Worm (Caenorhabditis elegans) whole organism, L4 larva: Measurements from ENCODE around the gene srv-17.

ENCODE experiments used
- Y105C5A.15 ChIP-seq: fragments of 200-800 bp; sonication (Bioruptor generic); IDR thresholded peaks from 2 replicates; pipeline ENCODE4 v1.3.6; 2022; ENCODE audit warnings: missing genetic modification characterization, missing compliant biosample characterization
- Y5F2A.4 ChIP-seq: fragments of 200-800 bp; sonication (Bioruptor generic); optimal IDR thresholded peaks from 2 replicates; lab custom pipeline; 2018; ENCODE audit warnings: mild to moderate bottlenecking, missing genetic modification characterization, missing compliant biosample characterization
- aha-1 ChIP-seq: fragments of 150-350 bp; peaks from one replicate; lab custom pipeline; 2014; ENCODE audit warnings: missing biosample characterization, missing genetic modification characterization
- ama-1 ChIP-seq: fragments of 150-350 bp; optimal IDR thresholded peaks from 2 replicates; lab custom pipeline; 2014; ENCODE audit warnings: inconsistent platforms, mixed read lengths
- arid-1 ChIP-seq: fragments of 200-800 bp; sonication (Bioruptor generic); conservative IDR thresholded peaks from 2 replicates; pipeline ENCODE4 v1.3.6; 2022; ENCODE audit warnings: missing genetic modification reagents, missing genetic modification characterization, missing compliant biosample characterization
- daf-12 ChIP-seq: fragments of 150-350 bp; optimal IDR thresholded peaks from 2 replicates; lab custom pipeline; 2014; ENCODE audit warnings: missing biosample characterization, missing genetic modification reagents, missing genetic modification characterization
- daf-19 ChIP-seq: fragments of 200-800 bp; sonication (Bioruptor generic); conservative IDR thresholded peaks from 2 replicates; pipeline ENCODE4 v1.3.6; 2022; ENCODE audit warnings: missing genetic modification characterization, missing compliant biosample characterization
- daf-8 ChIP-seq: fragments of 200-800 bp; sonication (Bioruptor generic); IDR thresholded peaks from 2 replicates; pipeline ENCODE4 v1.3.6; 2022; ENCODE audit warnings: missing genetic modification characterization, missing compliant biosample characterization
- dmd-6 ChIP-seq: fragments of 200-800 bp; sonication (Bioruptor generic); IDR thresholded peaks from 2 replicates; pipeline ENCODE4 v1.3.6; 2022; ENCODE audit warnings: missing genetic modification reagents, missing genetic modification characterization, missing compliant biosample characterization
- dmd-9 ChIP-seq: fragments of 200-800 bp; sonication (Bioruptor generic); IDR thresholded peaks from 2 replicates; pipeline ENCODE4 v1.3.6; 2022; ENCODE audit warnings: missing genetic modification reagents, missing genetic modification characterization, missing compliant biosample characterization
- fkh-10 ChIP-seq: fragments of 150-350 bp; optimal IDR thresholded peaks from 2 replicates; lab custom pipeline; 2014; ENCODE audit warnings: missing biosample characterization, missing genetic modification reagents, missing genetic modification characterization
- hif-1 ChIP-seq, 2 experiments: sonication (generic microtip); optimal IDR thresholded peaks; 2 replicates each; lab custom pipeline; 2016 to 2017; ENCODE audit warnings: missing compliant biosample characterization in 2 of 2, missing genetic modification characterization in 2 of 2, missing genetic modification reagents in 2 of 2, missing genotype in 2 of 2, mild to moderate bottlenecking in 1 of 2
- hlh-30 ChIP-seq: sonication (generic microtip); optimal IDR thresholded peaks from 2 replicates; lab custom pipeline; 2017; ENCODE audit warnings: antibody characterized with exemption, mild to moderate bottlenecking, missing genetic modification characterization, missing compliant biosample characterization; ENCODE audit not compliant: insufficient read depth
- lin-15B ChIP-seq: fragments of 150-350 bp; sonication (generic microtip); optimal IDR thresholded peaks from 3 replicates; lab custom pipeline; 2014; ENCODE audit warnings: missing biosample characterization, missing genetic modification characterization
- lin-38 ChIP-seq: fragments of 200-800 bp; sonication (Bioruptor generic); IDR thresholded peaks from 2 replicates; pipeline ENCODE4 v1.3.6; 2022; ENCODE audit warnings: missing genetic modification reagents, missing genetic modification characterization, missing compliant biosample characterization
- lsy-2 ChIP-seq, 2 experiments: fragments of 150-350 bp in 1 of 2; sonication (generic microtip) in 1 of 2; optimal IDR thresholded peaks; 2 replicates each; lab custom pipeline; 2014 to 2017; ENCODE audit warnings: missing biosample characterization in 2 of 2, missing genetic modification characterization in 2 of 2
- madf-5 ChIP-seq, 2 experiments: fragments of 200-800 bp; sonication (Bioruptor generic); IDR thresholded peaks; 2 replicates each; pipeline ENCODE4 v1.3.6; 2022; ENCODE audit warnings: missing compliant biosample characterization in 2 of 2, missing genetic modification characterization in 2 of 2
- mxl-2 ChIP-seq: fragments of 200-800 bp; sonication (Bioruptor generic); conservative IDR thresholded peaks from 2 replicates; pipeline ENCODE4 v1.3.6; 2022; ENCODE audit warnings: missing genetic modification reagents, missing genetic modification characterization, missing compliant biosample characterization
- mxl-3 ChIP-seq: fragments of 200-800 bp; sonication (Bioruptor generic); optimal IDR thresholded peaks from 2 replicates; lab custom pipeline; 2018; ENCODE audit warnings: mild to moderate bottlenecking, missing genetic modification characterization, missing compliant biosample characterization
- nhr-10 ChIP-seq: fragments of 150-350 bp; optimal IDR thresholded peaks from 2 replicates; lab custom pipeline; 2014; ENCODE audit warnings: missing biosample characterization, missing genetic modification characterization
- nhr-237 ChIP-seq: sonication (generic microtip); optimal IDR thresholded peaks from 2 replicates; lab custom pipeline; 2017; ENCODE audit warnings: missing biosample characterization, missing genetic modification characterization
- nhr-28 ChIP-seq: fragments of 150-350 bp; optimal IDR thresholded peaks from 2 replicates; lab custom pipeline; 2014; ENCODE audit warnings: missing biosample characterization, missing genetic modification characterization
- nhr-42 ChIP-seq: fragments of 200-800 bp; sonication (Bioruptor generic); IDR thresholded peaks from 2 replicates; pipeline ENCODE4 v1.3.6; 2022; ENCODE audit warnings: missing genetic modification characterization, missing compliant biosample characterization
- nhr-48 ChIP-seq: sonication (generic microtip); optimal IDR thresholded peaks from 2 replicates; lab custom pipeline; 2016; ENCODE audit warnings: mild to moderate bottlenecking, missing genetic modification characterization, missing compliant biosample characterization
- nhr-6 ChIP-seq: fragments of 150-350 bp; optimal IDR thresholded peaks from 2 replicates; lab custom pipeline; 2014; ENCODE audit warnings: missing biosample characterization, missing genetic modification characterization
- nhr-76 ChIP-seq: fragments of 150-350 bp; optimal IDR thresholded peaks from 2 replicates; lab custom pipeline; 2014; ENCODE audit warnings: missing biosample characterization, missing genetic modification characterization
- php-3 ChIP-seq: fragments of 200-800 bp; sonication (Bioruptor generic); IDR thresholded peaks from 2 replicates; pipeline ENCODE4 v1.3.6; 2022; ENCODE audit warnings: missing genetic modification reagents, missing genetic modification characterization, missing compliant biosample characterization
- saeg-2 ChIP-seq: fragments of 200-800 bp; sonication (Bioruptor generic); IDR thresholded peaks from 2 replicates; pipeline ENCODE4 v1.3.6; 2022; ENCODE audit warnings: missing genetic modification reagents, missing genetic modification characterization, missing compliant biosample characterization
- sdz-12 ChIP-seq: fragments of 200-800 bp; sonication (Bioruptor generic); optimal IDR thresholded peaks from 2 replicates; lab custom pipeline; 2018; ENCODE audit warnings: mild to moderate bottlenecking, missing genetic modification characterization, missing compliant biosample characterization
- set-16 ChIP-seq: fragments of 200-800 bp; sonication (Bioruptor generic); IDR thresholded peaks from 2 replicates; pipeline ENCODE4 v1.3.6; 2022; ENCODE audit warnings: missing genetic modification reagents, missing genetic modification characterization, missing compliant biosample characterization
- unc-62 ChIP-seq, 3 experiments: fragments of 150-350 bp in 1 of 3; sonication (generic microtip); optimal IDR thresholded peaks in 2 of 3; peaks in 1 of 3; 1 replicate in 1 of 3; 2 replicates in 2 of 3; lab custom pipeline; 2014 to 2017; ENCODE audit warnings: missing biosample characterization in 3 of 3, missing genetic modification characterization in 3 of 3, missing genetic modification reagents in 3 of 3, missing genotype in 1 of 3
- zag-1 ChIP-seq: fragments of 150-350 bp; optimal IDR thresholded peaks from 2 replicates; lab custom pipeline; 2014; ENCODE audit warnings: missing biosample characterization, missing genetic modification characterization

srv-17 gene

ce11 chrIV:5867189-5867588 is 2.8 kb downstream of the srv-17 start, which contains the start of gene C06E7.88:
Gene C06E7.88 (minus strand): TSS chrIV:5867289.
- TF ChIP-seq aha-1 (tag; lab: Kevin White, UChicago): peak; percentile 25
- no peak for TF ChIP-seq zag-1 (tag; lab: Kevin White, UChicago)

ce11 chrIV:5865818-5866217 is 4.2 kb downstream of the srv-17 start, which contains the start of gene spe-27:
Gene spe-27 (minus strand): TSS chrIV:5865918.
- TF ChIP-seq hlh-30 (no peak), set-16 (GFP tag; lab: Robert Waterston, UW) (no peak), lsy-2 (tag; optimal IDR thresholded peaks at IDR 0.05; lab: Kevin White, UChicago) (no peak), daf-19 (GFP tag; lab: Robert Waterston, UW) (no peak), nhr-6 (tag; lab: Kevin White, UChicago) (no peak), daf-12 (no peak), Y5F2A.4 (GFP tag; lab: Kevin White, UChicago) (no peak), dmd-9 (GFP tag; lab: Robert Waterston, UW) (no peak), nhr-10 (tag; lab: Kevin White, UChicago) (no peak), lin-15B (tag; lab: Kevin White, UChicago) (no peak), saeg-2 (GFP tag; lab: Robert Waterston, UW) (no peak), dmd-6 (GFP tag; lab: Robert Waterston, UW) (no peak), Y105C5A.15 (no peak)
- TF ChIP-seq, all 104 proteins: peak for 0

DNA sequence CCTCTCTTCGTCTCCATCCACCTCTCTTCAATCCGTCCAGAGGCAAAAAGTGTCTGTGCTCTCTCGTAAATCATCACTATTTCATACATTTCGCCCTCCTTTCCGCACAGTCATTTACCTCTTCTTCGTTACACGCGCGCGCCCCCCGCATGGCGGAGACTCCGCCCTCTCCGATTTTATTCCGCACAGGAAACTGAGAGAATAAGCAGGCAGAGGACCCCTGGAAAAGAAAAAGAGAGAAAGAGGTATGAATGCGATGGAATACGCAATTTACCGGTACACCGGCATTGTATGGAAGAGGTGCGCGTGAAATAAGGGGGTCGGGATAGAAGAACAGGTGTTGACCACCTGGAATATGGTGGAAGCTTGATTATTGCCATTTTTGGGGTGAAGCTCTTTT is 9.2 kb downstream of the srv-17 start:
- TF ChIP-seq mxl-3 (peak; percentile 73), hif-1 (tag; optimal IDR thresholded peaks at IDR 0.05; lab: Kevin White, UChicago) (no peak)

DNA sequence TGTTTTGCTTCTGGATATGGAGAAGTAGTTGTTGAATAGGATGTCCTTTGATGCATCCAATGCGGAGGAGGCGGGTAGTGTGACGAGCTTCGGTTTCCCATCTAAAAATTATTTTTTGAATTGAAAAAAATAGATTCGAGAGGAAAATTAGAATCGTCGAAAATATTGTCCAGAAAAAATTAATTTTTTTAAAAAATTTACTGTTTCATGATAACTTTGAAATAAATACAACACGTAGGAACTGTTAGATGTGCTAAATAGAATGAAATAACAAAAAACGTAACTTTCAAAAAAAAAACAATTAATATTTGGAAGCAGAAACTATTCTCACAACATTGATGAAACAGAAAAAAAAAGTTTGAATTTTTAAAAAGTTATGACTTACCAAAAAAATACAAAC is 10.1 kb downstream of the srv-17 start, which contains the start of gene C06E7.4:
C06E7.4 (minus strand) TSS at position 101 of the 400 bp plus-strand sequence.
- TF ChIP-seq nhr-48 (tag; lab: Kevin White, UChicago) (no peak), unc-62 (GFP tag; optimal IDR thresholded peaks at IDR 0.05 in 1 of 2; lab: Kevin White, UChicago) (peak in 1 of 2 experiments; percentile 88), unc-62 (tag; optimal IDR thresholded peaks at IDR 0.05; lab: Kevin White, UChicago) (no peak), php-3 (GFP tag; lab: Robert Waterston, UW) (no peak), aha-1 (tag; lab: Kevin White, UChicago) (peak; percentile 79)
- TF ChIP-seq, all 104 proteins: peak for 2

ce11 chrIV:5858212-5858611 is 11.8 kb downstream of the srv-17 start:
- TF ChIP-seq madf-5 (GFP tag; IDR thresholded peaks at IDR 0.05; lab: Robert Waterston, UW) (no peak), nhr-10 (tag; lab: Kevin White, UChicago) (no peak), nhr-48 (tag; lab: Kevin White, UChicago) (no peak), arid-1 (GFP tag; lab: Robert Waterston, UW) (no peak), hif-1 (tag; optimal IDR thresholded peaks at IDR 0.05; lab: Kevin White, UChicago) (no peak), nhr-28 (peak; percentile 78), nhr-237 (tag; lab: Kevin White, UChicago) (no peak), nhr-42 (GFP tag; lab: Robert Waterston, UW) (no peak), nhr-76 (tag; lab: Kevin White, UChicago) (no peak), dmd-6 (GFP tag; lab: Robert Waterston, UW) (no peak), mxl-3 (peak; percentile 0), ama-1 (no peak), sdz-12 (no peak), lin-38 (GFP tag; lab: Robert Waterston, UW) (no peak), fkh-10 (GFP tag; lab: Kevin White, UChicago) (no peak), daf-8 (GFP tag; lab: Robert Waterston, UW) (no peak)

DNA sequence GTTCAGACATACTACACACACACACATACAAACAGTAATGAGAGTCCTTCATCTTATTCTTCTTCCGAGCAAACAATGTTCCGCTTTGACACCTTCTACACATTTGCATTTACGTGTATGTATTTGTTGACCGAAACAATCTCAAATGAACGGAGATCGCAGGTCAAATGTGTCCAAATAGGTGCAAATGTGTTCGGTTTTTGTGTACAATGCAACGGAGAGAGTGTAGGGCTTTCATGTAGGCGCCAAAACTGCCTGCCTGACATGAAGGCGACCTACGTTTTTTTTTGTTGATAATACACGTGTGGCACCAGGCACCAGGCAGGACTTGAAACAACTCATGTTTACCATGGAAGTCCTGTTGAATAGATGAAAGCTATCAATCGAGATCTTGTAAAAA is 13.0 kb downstream of the srv-17 start:
- TF ChIP-seq unc-62 (GFP tag; optimal IDR thresholded peaks at IDR 0.05 in 1 of 2; lab: Kevin White, UChicago): peak in 1 of 2 experiments; percentile 91
- no peak for TF ChIP-seq unc-62 (tag; optimal IDR thresholded peaks at IDR 0.05; lab: Kevin White, UChicago)
- peak; percentile 66 for TF ChIP-seq aha-1 (tag; lab: Kevin White, UChicago)
- no peak for TF ChIP-seq mxl-2 (GFP tag; lab: Robert Waterston, UW)
